Worm (Caenorhabditis elegans) whole organism, late embryonic: Measurements from ENCODE around the gene B0238.9.

ENCODE experiments used
- ama-1 ChIP-seq: fragments of 150-350 bp; optimal IDR thresholded peaks from 2 replicates; lab custom pipeline; 2014
- fax-1 ChIP-seq: sonication (generic microtip); optimal IDR thresholded peaks from 2 replicates; lab custom pipeline; 2016; ENCODE audit warnings: missing genotype, missing genetic modification characterization, missing compliant biosample characterization
- hlh-13 ChIP-seq: fragments of 200-800 bp; sonication (Bioruptor generic); optimal IDR thresholded peaks from 2 replicates; lab custom pipeline; 2018; ENCODE audit warnings: mild to moderate bottlenecking, missing genetic modification characterization, missing compliant biosample characterization
- lin-11 ChIP-seq: fragments of 200-800 bp; sonication (Bioruptor generic); optimal IDR thresholded peaks from 2 replicates; lab custom pipeline; 2018; ENCODE audit warnings: mild to moderate bottlenecking, missing genetic modification characterization, missing compliant biosample characterization
- madf-2 ChIP-seq: sonication (generic microtip); optimal IDR thresholded peaks from 2 replicates; lab custom pipeline; 2017; ENCODE audit warnings: missing genetic modification characterization, missing compliant biosample characterization
- pha-4 ChIP-seq: fragments of 150-350 bp; optimal IDR thresholded peaks from 2 replicates; lab custom pipeline; 2018; ENCODE audit warnings: missing biosample characterization, missing genetic modification reagents, missing genetic modification characterization
- tbx-2 ChIP-seq: sonication (generic microtip); optimal IDR thresholded peaks from 2 replicates; lab custom pipeline; 2016; ENCODE audit warnings: missing genetic modification characterization, missing compliant biosample characterization
- ttx-3 ChIP-seq: sonication (generic microtip); optimal IDR thresholded peaks from 2 replicates; lab custom pipeline; 2016; ENCODE audit warnings: missing genetic modification reagents, missing genetic modification characterization, missing compliant biosample characterization
- unc-42 ChIP-seq: sonication (generic microtip); optimal IDR thresholded peaks from 2 replicates; lab custom pipeline; 2016; ENCODE audit warnings: missing genotype, missing genetic modification characterization, missing compliant biosample characterization

ce11 chrV:5225660-5226059 lies 52.2 kb downstream of the B0238.9 start:
- TF ChIP-seq lin-11 (tag; lab: Kevin White, UChicago) (no peak), madf-2 (tag; lab: Kevin White, UChicago) (no peak), tbx-2 (tag; lab: Kevin White, UChicago) (no peak), pha-4 (no peak), ama-1 (lab: Kevin White, UChicago) (no peak), unc-42 (no peak), fax-1 (tag; lab: Kevin White, UChicago) (no peak), ttx-3 (no peak), hlh-13 (GFP tag; lab: Kevin White, UChicago) (no peak)
